In the genomic region with DNA sequence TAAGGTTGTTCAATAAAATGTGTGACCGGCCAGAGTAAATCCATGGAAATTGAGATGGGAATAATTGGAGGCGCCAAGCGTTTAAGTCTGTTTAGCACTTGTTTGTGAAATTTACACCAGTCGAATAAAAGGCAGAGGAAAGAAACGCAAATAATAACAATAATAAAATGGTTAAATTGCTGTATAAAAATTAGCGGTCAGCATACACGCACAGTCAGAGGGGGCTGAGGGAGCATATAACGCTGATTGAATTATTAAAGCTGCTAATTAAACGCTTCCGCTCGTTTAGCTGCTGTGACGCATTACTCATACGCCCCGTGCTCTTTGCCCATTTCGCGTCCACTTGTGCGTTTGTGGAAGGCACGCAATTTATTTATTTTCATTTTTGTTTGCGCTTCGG, we compare ENCODE assay signal across 1 fruit fly cellular context.
TF ChIP-seq lines count a peak whose summit lies in the region.

No protein-coding gene starts in this region.

TF ChIP-seq in whole organism, embryonic, 481 proteins besides CTCF, POLR2A, EP300 and RAD21 (continued from another document):
- TF ChIP-seq CG42726 (GFP tag; IDR thresholded peaks at IDR 0.05; lab: Robert Waterston, UW; ENCODE audit: partially characterized antibody) (no peak), ATbp (GFP tag; optimal IDR thresholded peaks at IDR 0.05; lab: Kevin White, UChicago) (no peak), otp (GFP tag; IDR thresholded peaks at IDR 0.05; lab: Robert Waterston, UW) (peak; percentile 79; the same call in 2 of the 3 replicates), Pdp1 (GFP tag; optimal IDR thresholded peaks at IDR 0.05; lab: Kevin White, UChicago) (no peak), Ets65A (GFP tag; lab: Kevin White, UChicago) (peak; percentile 26), CG12104 (GFP tag; optimal IDR thresholded peaks at IDR 0.05; lab: Kevin White, UChicago) (no peak), sima (GFP tag; optimal IDR thresholded peaks at IDR 0.05; lab: Kevin White, UChicago) (no peak), CG18599 (GFP tag; optimal IDR thresholded peaks at IDR 0.05; lab: Kevin White, UChicago) (peak; percentile 3), cad (GFP tag; optimal IDR thresholded peaks at IDR 0.05; lab: Kevin White, UChicago) (no peak), bsh (GFP tag; optimal IDR thresholded peaks at IDR 0.05; lab: Kevin White, UChicago) (no peak), PHDP (tag; optimal IDR thresholded peaks at IDR 0.05; lab: Kevin White, UChicago) (peak; percentile 8), hbn (GFP tag; IDR thresholded peaks at IDR 0.05; lab: Robert Waterston, UW; ENCODE audit: partially characterized antibody) (no peak), CG4404 (GFP tag; IDR thresholded peaks at IDR 0.05; lab: Robert Waterston, UW) (no peak)
TF ChIP-seq in whole organism, embryonic: peak in this region for 19.
